Worm (Caenorhabditis elegans) whole organism, young adult: ENCODE data around the gene rsd-3.

Experiments
- B0035.1 ChIP-seq: sonication (generic microtip); optimal IDR thresholded peaks from 2 replicates; lab custom pipeline; 2016; ENCODE audit warnings: missing genetic modification characterization, mild to moderate bottlenecking, missing compliant biosample characterization, missing genotype, missing genetic modification reagents
- D2030.7 ChIP-seq: fragments of 200-800 bp; sonication (Bioruptor generic); IDR thresholded peaks from 2 replicates; pipeline ENCODE4 v1.3.6; 2022; ENCODE audit warnings: missing genetic modification reagents, missing genetic modification characterization, missing compliant biosample characterization
- F37B4.10 ChIP-seq: fragments of 200-800 bp; sonication (Bioruptor generic); IDR thresholded peaks from 2 replicates; pipeline ENCODE4 v1.3.6; 2022; ENCODE audit warnings: missing genetic modification characterization, missing compliant biosample characterization
- F52B5.7 ChIP-seq: sonication (generic microtip); optimal IDR thresholded peaks from 2 replicates; lab custom pipeline; 2016; ENCODE audit warnings: mild to moderate bottlenecking, missing genetic modification characterization, missing compliant biosample characterization
- F55B11.4 ChIP-seq: sonication (generic microtip); optimal IDR thresholded peaks from 2 replicates; lab custom pipeline; 2016; ENCODE audit warnings: missing compliant biosample characterization, missing genetic modification characterization, borderline replicate concordance; ENCODE audit not compliant: insufficient read depth
- T26A5.8 ChIP-seq: sonication (generic microtip); optimal IDR thresholded peaks from 2 replicates; lab custom pipeline; 2016; ENCODE audit warnings: missing genetic modification characterization, missing compliant biosample characterization
- Y53G8AR.9 ChIP-seq: fragments of 200-800 bp; sonication (Bioruptor generic); conservative IDR thresholded peaks from 2 replicates; pipeline ENCODE4 v1.3.6; 2022; ENCODE audit warnings: missing genetic modification reagents, missing genetic modification characterization, missing compliant biosample characterization
- Y95B8A.8 ChIP-seq: fragments of 200-800 bp; sonication (Bioruptor generic); IDR thresholded peaks from 2 replicates; pipeline ENCODE4 v1.3.6; 2022; ENCODE audit warnings: missing genetic modification reagents, missing genetic modification characterization, missing compliant biosample characterization
- akir-1 ChIP-seq: fragments of 200-800 bp; sonication (Bioruptor generic); optimal IDR thresholded peaks from 2 replicates; lab custom pipeline; 2018; ENCODE audit warnings: mild to moderate bottlenecking, missing genetic modification characterization, moderate library complexity, missing compliant biosample characterization
- ama-1 ChIP-seq, 3 experiments: fragments of 150-350 bp in 1 of 3; sonication (generic microtip) in 2 of 3; optimal IDR thresholded peaks; 2 replicates each; lab custom pipeline; 2014 to 2018; ENCODE audit warnings: missing biosample characterization in 2 of 3, missing genetic modification characterization in 2 of 3, missing genetic modification reagents in 2 of 3
- aptf-3 ChIP-seq: fragments of 200-800 bp; sonication (Bioruptor generic); IDR thresholded peaks from 2 replicates; pipeline ENCODE4 v1.3.6; 2022; ENCODE audit warnings: missing genetic modification characterization, missing compliant biosample characterization
- atf-7 ChIP-seq: sonication (generic microtip); optimal IDR thresholded peaks from 2 replicates; lab custom pipeline; 2017; ENCODE audit warnings: mild to moderate bottlenecking, missing genetic modification characterization, missing compliant biosample characterization
- attf-3 ChIP-seq: fragments of 200-800 bp; sonication (Bioruptor generic); conservative IDR thresholded peaks from 2 replicates; pipeline ENCODE4 v1.3.6; 2022; ENCODE audit warnings: missing genetic modification reagents, missing genetic modification characterization, missing compliant biosample characterization
- attf-6 ChIP-seq: fragments of 200-800 bp; sonication (Bioruptor generic); IDR thresholded peaks from 2 replicates; pipeline ENCODE4 v1.3.6; 2022; ENCODE audit warnings: missing genetic modification reagents, missing genetic modification characterization, missing compliant biosample characterization
- cebp-1 ChIP-seq, 2 experiments: fragments of 200-800 bp in 1 of 2; sonication (Bioruptor generic) in 1 of 2; sonication (generic microtip) in 1 of 2; IDR thresholded peaks in 1 of 2; optimal IDR thresholded peaks in 1 of 2; 2 replicates each; pipeline versions ENCODE4 v1.3.6 to Lab custom; 2017 to 2022; ENCODE audit warnings: missing compliant biosample characterization in 2 of 2, missing genetic modification characterization in 2 of 2, mild to moderate bottlenecking in 1 of 2, missing genetic modification reagents in 1 of 2, moderate library complexity in 1 of 2
- ceh-27 ChIP-seq: fragments of 200-800 bp; sonication (Bioruptor generic); optimal IDR thresholded peaks from 2 replicates; lab custom pipeline; 2018; ENCODE audit warnings: mild to moderate bottlenecking, missing genetic modification characterization, moderate library complexity, missing compliant biosample characterization
- ceh-40 ChIP-seq: fragments of 200-800 bp; sonication (Bioruptor generic); IDR thresholded peaks from 2 replicates; pipeline ENCODE4 v1.3.6; 2022; ENCODE audit warnings: missing genetic modification characterization, missing compliant biosample characterization
- ceh-58 ChIP-seq: fragments of 200-800 bp; sonication (Bioruptor generic); IDR thresholded peaks from 2 replicates; pipeline ENCODE4 v1.3.6; 2022; ENCODE audit warnings: missing genetic modification characterization, missing compliant biosample characterization
- ceh-79 ChIP-seq: sonication (generic microtip); optimal IDR thresholded peaks from 2 replicates; lab custom pipeline; 2017; ENCODE audit warnings: mild to moderate bottlenecking, missing genetic modification characterization, missing compliant biosample characterization
- die-1 ChIP-seq: sonication (generic microtip); optimal IDR thresholded peaks from 2 replicates; lab custom pipeline; 2016; ENCODE audit warnings: missing genotype, mild to moderate bottlenecking, missing genetic modification characterization, missing compliant biosample characterization
- dox-1 ChIP-seq: fragments of 200-800 bp; sonication (Bioruptor generic); IDR thresholded peaks from 2 replicates; pipeline ENCODE4 v1.3.6; 2022; ENCODE audit warnings: missing genetic modification reagents, missing genetic modification characterization, missing compliant biosample characterization
- ekl-4 ChIP-seq: fragments of 200-800 bp; sonication (Bioruptor generic); IDR thresholded peaks from 2 replicates; pipeline ENCODE4 v1.3.6; 2022; ENCODE audit warnings: missing genetic modification reagents, missing genetic modification characterization, missing compliant biosample characterization
- ets-4 ChIP-seq: fragments of 200-800 bp; sonication (Bioruptor generic); optimal IDR thresholded peaks from 2 replicates; lab custom pipeline; 2018; ENCODE audit warnings: mild to moderate bottlenecking, missing genetic modification characterization, missing compliant biosample characterization
- him-1 ChIP-seq: sonication (generic microtip); optimal IDR thresholded peaks from 2 replicates; lab custom pipeline; 2016; ENCODE audit warnings: missing genotype, missing genetic modification reagents, missing genetic modification characterization, missing compliant biosample characterization
- hlh-26 ChIP-seq: fragments of 200-800 bp; sonication (Bioruptor generic); conservative IDR thresholded peaks from 2 replicates; pipeline ENCODE4 v1.3.6; 2022; ENCODE audit warnings: missing genetic modification reagents, missing genetic modification characterization, missing compliant biosample characterization
- hmg-1.2 ChIP-seq: fragments of 200-800 bp; sonication (Bioruptor generic); IDR thresholded peaks from 2 replicates; pipeline ENCODE4 v1.3.6; 2022; ENCODE audit warnings: missing genetic modification reagents, missing genetic modification characterization, missing compliant biosample characterization
- hmg-20 ChIP-seq: fragments of 200-800 bp; sonication (Bioruptor generic); IDR thresholded peaks from 2 replicates; pipeline ENCODE4 v1.3.6; 2022; ENCODE audit warnings: missing genetic modification reagents, missing genetic modification characterization, missing compliant biosample characterization
- hsf-1 ChIP-seq: fragments of 200-800 bp; sonication (Bioruptor generic); IDR thresholded peaks from 2 replicates; pipeline ENCODE4 v1.3.6; 2022; ENCODE audit warnings: missing genetic modification reagents, missing genetic modification characterization, missing compliant biosample characterization
- lag-1 ChIP-seq: fragments of 200-800 bp; sonication (Bioruptor generic); IDR thresholded peaks from 2 replicates; pipeline ENCODE4 v1.3.6; 2022; ENCODE audit warnings: missing genetic modification reagents, missing genetic modification characterization, missing compliant biosample characterization
- let-526 ChIP-seq: fragments of 200-800 bp; sonication (Bioruptor generic); IDR thresholded peaks from 2 replicates; pipeline ENCODE4 v1.3.6; 2022; ENCODE audit warnings: missing genetic modification reagents, missing genetic modification characterization, missing compliant biosample characterization
- lin-26 ChIP-seq: fragments of 200-800 bp; sonication (Bioruptor generic); IDR thresholded peaks from 2 replicates; pipeline ENCODE4 v1.3.6; 2022; ENCODE audit warnings: missing genetic modification reagents, missing genetic modification characterization, missing compliant biosample characterization
- lin-40 ChIP-seq: sonication (generic microtip); optimal IDR thresholded peaks from 2 replicates; lab custom pipeline; 2016; ENCODE audit warnings: missing genetic modification characterization, mild to moderate bottlenecking, missing compliant biosample characterization, missing genotype, missing genetic modification reagents
- madf-3 ChIP-seq: fragments of 200-800 bp; sonication (Bioruptor generic); IDR thresholded peaks from 2 replicates; pipeline ENCODE4 v1.3.6; 2022; ENCODE audit warnings: missing genetic modification reagents, missing genetic modification characterization, missing compliant biosample characterization
- mes-4 ChIP-seq: sonication (generic microtip); optimal IDR thresholded peaks from 2 replicates; lab custom pipeline; 2016; ENCODE audit warnings: missing genotype, missing genetic modification characterization, missing compliant biosample characterization
- nhr-179 ChIP-seq: sonication (generic microtip); optimal IDR thresholded peaks from 2 replicates; lab custom pipeline; 2016; ENCODE audit warnings: mild to moderate bottlenecking, missing genetic modification characterization, missing compliant biosample characterization
- nhr-27 ChIP-seq: fragments of 200-800 bp; sonication (Bioruptor generic); optimal IDR thresholded peaks from 2 replicates; lab custom pipeline; 2018; ENCODE audit warnings: mild to moderate bottlenecking, missing genetic modification characterization, moderate library complexity, missing compliant biosample characterization
- rec-8 ChIP-seq, 2 experiments: sonication (generic microtip); optimal IDR thresholded peaks; 2 replicates each; lab custom pipeline; 2016; ENCODE audit warnings: mild to moderate bottlenecking in 2 of 2, missing genetic modification characterization in 2 of 2, missing genetic modification reagents in 2 of 2, missing genotype in 2 of 2, missing biosample characterization in 1 of 2, missing compliant biosample characterization in 1 of 2, moderate library complexity in 1 of 2
- somi-1 ChIP-seq: fragments of 200-800 bp; sonication (Bioruptor generic); optimal IDR thresholded peaks from 2 replicates; lab custom pipeline; 2018; ENCODE audit warnings: mild to moderate bottlenecking, missing genetic modification characterization, missing compliant biosample characterization
- tbp1 ChIP-seq: fragments of 200-800 bp; sonication (Bioruptor generic); optimal IDR thresholded peaks from 2 replicates; lab custom pipeline; 2018; ENCODE audit warnings: mild to moderate bottlenecking, missing genetic modification characterization, missing compliant biosample characterization
- unc-130 ChIP-seq: sonication (generic microtip); optimal IDR thresholded peaks from 2 replicates; lab custom pipeline; 2016; ENCODE audit warnings: missing genetic modification reagents, missing genetic modification characterization, missing compliant biosample characterization
- xnd-1 ChIP-seq: sonication (generic microtip); optimal IDR thresholded peaks from 2 replicates; lab custom pipeline; 2016; ENCODE audit warnings: missing genotype, missing genetic modification reagents, missing genetic modification characterization, missing compliant biosample characterization
- ztf-3 ChIP-seq: fragments of 200-800 bp; sonication (Bioruptor generic); optimal IDR thresholded peaks from 2 replicates; lab custom pipeline; 2018; ENCODE audit warnings: mild to moderate bottlenecking, missing genetic modification characterization, missing compliant biosample characterization

Gene rsd-3

ce11 chrX:11821159-11821720 lies 22.9 kb downstream of the rsd-3 start:
- TF ChIP-seq let-526 (no peak), dox-1 (GFP tag; lab: Robert Waterston, UW) (no peak), F52B5.7 (tag; lab: Kevin White, UChicago) (no peak), attf-6 (no peak), nhr-179 (no peak), F37B4.10 (GFP tag; lab: Robert Waterston, UW) (no peak), ceh-58 (GFP tag; lab: Robert Waterston, UW) (no peak), cebp-1 (GFP tag; IDR thresholded peaks at IDR 0.05; lab: Robert Waterston, UW) (no peak), cebp-1 (tag; optimal IDR thresholded peaks at IDR 0.05; lab: Kevin White, UChicago) (no peak), madf-3 (GFP tag; lab: Robert Waterston, UW) (no peak), somi-1 (GFP tag; lab: Kevin White, UChicago) (no peak), nhr-27 (tag; lab: Kevin White, UChicago) (no peak)

DNA sequence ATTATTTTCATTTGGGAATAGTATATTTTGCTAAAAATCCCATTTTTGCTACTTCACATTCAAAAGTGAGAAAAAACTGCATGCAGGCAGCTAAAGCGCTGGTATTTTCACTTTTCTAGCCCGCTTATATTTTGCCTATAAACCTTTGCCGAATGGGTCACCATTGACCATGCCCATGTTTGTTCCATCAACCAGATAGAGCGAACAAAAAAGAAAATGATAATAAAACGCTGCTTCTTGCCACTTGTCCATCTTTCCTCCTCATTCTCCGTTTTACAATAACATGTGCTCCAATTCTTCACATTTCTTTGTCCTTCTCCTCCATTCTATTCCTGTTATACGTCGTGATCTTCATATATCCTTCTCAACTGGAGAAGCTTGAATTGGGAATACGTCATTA lies 25.4 kb downstream of the rsd-3 start, which contains the start of gene tag-241:
tag-241 (plus strand) TSS at position 301 of the 400 bp plus-strand sequence.
- TF ChIP-seq F55B11.4 (tag; lab: Kevin White, UChicago) (no peak), lag-1 (GFP tag; lab: Robert Waterston, UW) (no peak), mes-4 (tag; lab: Kevin White, UChicago) (no peak), hmg-1.2 (GFP tag; lab: Robert Waterston, UW) (no peak), lin-26 (GFP tag; lab: Robert Waterston, UW) (no peak)

DNA sequence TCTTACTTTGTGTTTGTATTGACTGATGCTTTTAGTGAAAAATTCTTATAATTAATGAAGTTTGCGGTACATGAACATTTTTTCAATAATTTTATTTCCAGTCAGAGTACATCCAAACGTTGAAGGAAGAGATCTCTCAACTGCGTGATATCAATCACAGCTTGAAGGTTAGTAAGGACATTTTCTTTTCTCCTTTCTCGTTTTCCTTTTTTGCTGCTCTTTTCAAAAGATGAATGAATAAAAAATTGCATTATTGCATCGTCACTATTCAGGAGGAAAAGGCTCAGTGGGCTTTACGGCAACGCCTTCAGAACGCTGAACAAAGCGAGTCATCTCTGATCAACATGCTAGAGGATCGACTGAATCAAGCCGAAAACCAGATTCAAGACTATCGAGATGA lies 28.6 kb downstream of the rsd-3 start:
- TF ChIP-seq Y95B8A.8, result no peak
- TF ChIP-seq ama-1 (optimal IDR thresholded peaks at IDR 0.05; lab: Kevin White, UChicago), result no peak
- no peak for TF ChIP-seq ama-1 (GFP tag; optimal IDR thresholded peaks at IDR 0.05; lab: Kevin White, UChicago)
- no peak for TF ChIP-seq ekl-4 (GFP tag; lab: Robert Waterston, UW)
- no peak for TF ChIP-seq xnd-1 (tag; lab: Kevin White, UChicago)
- no peak for TF ChIP-seq hlh-26 (GFP tag; lab: Robert Waterston, UW)
- TF ChIP-seq akir-1 (GFP tag; lab: Kevin White, UChicago), result no peak
- no peak for TF ChIP-seq attf-3 (GFP tag; lab: Robert Waterston, UW)
- no peak for TF ChIP-seq rec-8 (tag; optimal IDR thresholded peaks at IDR 0.05; lab: Kevin White, UChicago)
- no peak for TF ChIP-seq hmg-1.2 (GFP tag; lab: Robert Waterston, UW)
- no peak for TF ChIP-seq ets-4 (GFP tag; lab: Kevin White, UChicago)
- TF ChIP-seq ceh-40 (GFP tag; lab: Robert Waterston, UW), result no peak
- TF ChIP-seq, all 124 proteins: peak for 0

- TF ChIP-seq ceh-27 (no peak), B0035.1 (tag; lab: Kevin White, UChicago) (no peak), atf-7 (tag; lab: Kevin White, UChicago) (no peak), Y53G8AR.9 (GFP tag; lab: Robert Waterston, UW) (no peak), ceh-79 (tag; lab: Kevin White, UChicago) (no peak), die-1 (tag; lab: Kevin White, UChicago) (no peak), somi-1 (GFP tag; lab: Kevin White, UChicago) (no peak), unc-130 (GFP tag; lab: Kevin White, UChicago) (no peak), hmg-20 (GFP tag; lab: Robert Waterston, UW) (no peak), him-1 (tag; lab: Kevin White, UChicago) (no peak), D2030.7 (GFP tag; lab: Robert Waterston, UW) (no peak), lin-40 (tag; lab: Kevin White, UChicago) (no peak), dox-1 (GFP tag; lab: Robert Waterston, UW) (no peak), T26A5.8 (no peak), ztf-3 (GFP tag; lab: Kevin White, UChicago) (no peak), hsf-1 (no peak), ama-1 (optimal IDR thresholded peaks at IDR 0.05; lab: Kevin White, UChicago) (no peak), ama-1 (GFP tag; optimal IDR thresholded peaks at IDR 0.05; lab: Kevin White, UChicago) (no peak), tbp1 (GFP tag; lab: Kevin White, UChicago) (no peak), aptf-3 (GFP tag; lab: Robert Waterston, UW) (no peak)
Observed at ce11 chrX:11827528-11827927, 29.2 kb downstream of the rsd-3 start.
